Worm (Caenorhabditis elegans) whole organism, L2 larva: ENCODE measurements around the gene srw-10.

ENCODE experiments used
- F13H6.1 ChIP-seq: sonication (generic microtip); optimal IDR thresholded peaks from 2 replicates; lab custom pipeline; 2016; ENCODE audit warnings: missing genetic modification characterization, missing compliant biosample characterization
- ama-1 ChIP-seq: fragments of 150-350 bp; optimal IDR thresholded peaks from 2 replicates; lab custom pipeline; 2018; ENCODE audit warnings: inconsistent platforms
- ceh-82 ChIP-seq: fragments of 150-350 bp; optimal IDR thresholded peaks from 2 replicates; lab custom pipeline; 2014; ENCODE audit warnings: missing biosample characterization, missing genetic modification characterization
- nhr-237 ChIP-seq: fragments of 150-350 bp; optimal IDR thresholded peaks from 2 replicates; lab custom pipeline; 2014; ENCODE audit warnings: missing biosample characterization, missing genetic modification characterization
- snpc-4 ChIP-seq: fragments of 150-350 bp; optimal IDR thresholded peaks from 2 replicates; lab custom pipeline; 2014; ENCODE audit warnings: missing biosample characterization, missing genetic modification characterization
- unc-39 ChIP-seq: fragments of 150-350 bp; optimal IDR thresholded peaks from 2 replicates; lab custom pipeline; 2014; ENCODE audit warnings: missing biosample characterization, missing genetic modification characterization
- unc-62 ChIP-seq: fragments of 150-350 bp; optimal IDR thresholded peaks from 2 replicates; lab custom pipeline; 2014; ENCODE audit warnings: missing biosample characterization, missing genetic modification reagents, missing genetic modification characterization

DNA sequence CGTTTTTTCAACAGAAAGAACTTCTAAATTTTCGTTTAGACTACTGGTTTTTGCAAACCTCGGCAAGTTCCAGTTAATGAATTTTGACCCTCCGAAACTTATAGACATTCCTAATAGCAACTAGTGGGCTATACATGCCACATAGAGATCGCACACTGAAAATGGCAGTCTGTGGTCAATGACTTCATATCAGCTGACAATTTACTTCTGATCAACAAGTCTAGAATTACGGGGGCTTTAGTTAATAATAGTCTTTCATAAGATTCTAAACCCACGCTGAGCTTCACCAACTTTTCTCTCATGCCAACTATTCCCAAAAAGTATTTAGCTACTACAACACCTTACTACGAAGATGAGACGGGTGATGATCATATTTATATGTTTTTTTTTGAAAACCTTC is 2.2 kb downstream of the srw-10 start, which contains the start of gene srw-9:
- no peak for TF ChIP-seq unc-62 (GFP tag; lab: Kevin White, UChicago)
- TF ChIP-seq ama-1 = no peak
- TF ChIP-seq F13H6.1 (tag; lab: Kevin White, UChicago) = no peak
- no peak for TF ChIP-seq snpc-4 (tag; lab: Kevin White, UChicago)
- TF ChIP-seq unc-39 (tag; lab: Kevin White, UChicago) = no peak
- TF ChIP-seq ceh-82 (tag; lab: Kevin White, UChicago) = no peak
- TF ChIP-seq nhr-237 (tag; lab: Kevin White, UChicago) = no peak
